Fruit fly (Drosophila melanogaster): ENCODE results near the gene CG3528.

The CG3528 gene

DNA sequence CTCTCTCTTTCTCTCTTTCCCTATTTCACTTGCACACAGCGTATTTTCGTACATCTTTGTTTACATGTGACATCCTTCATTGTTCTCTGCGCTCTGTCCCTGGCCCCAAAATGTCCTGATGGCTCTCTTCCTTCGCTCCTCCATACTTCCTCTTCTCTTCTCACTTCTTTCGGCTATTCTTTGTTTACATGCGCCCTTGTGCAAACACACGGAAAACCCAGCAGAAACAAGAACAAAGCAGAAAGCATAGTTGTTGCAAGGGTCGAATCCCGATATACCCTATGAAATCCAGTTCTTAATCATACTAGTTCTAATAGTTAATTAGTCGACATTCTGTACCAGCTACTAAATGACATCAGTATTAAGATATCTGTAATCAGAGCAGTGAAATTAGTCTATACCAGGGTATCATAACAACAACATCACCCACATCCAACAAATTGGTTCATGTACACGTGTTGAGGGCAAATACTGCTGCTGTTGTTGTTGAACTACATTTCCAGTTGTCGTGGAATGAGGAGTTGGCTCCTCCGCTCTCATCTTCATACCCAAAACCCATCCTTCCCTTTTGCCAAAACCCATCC is 23.2 kb downstream of the CG3528 start (continued):
- TF ChIP-seq pan (optimal IDR thresholded peaks at IDR 0.05) (peak in 1 of 2 experiments; percentile 21), pan (GFP tag; optimal IDR thresholded peaks at IDR 0.05 in 1 of 2, IDR thresholded peaks at IDR 0.05 in 1 of 2) (no peak), C15 (GFP tag; IDR thresholded peaks at IDR 0.05) (no peak), mirr (GFP tag; optimal IDR thresholded peaks at IDR 0.05) (no peak), CG10147 (GFP tag; optimal IDR thresholded peaks at IDR 0.05) (peak; percentile 34), chn (GFP tag; optimal IDR thresholded peaks at IDR 0.05) (no peak), GATAe (GFP tag; conservative IDR thresholded peaks at IDR 0.05) (no peak), Doc2 (GFP tag; IDR thresholded peaks at IDR 0.05) (no peak), CHES-1-like (GFP tag; optimal IDR thresholded peaks at IDR 0.05) (no peak), repo (GFP tag; optimal IDR thresholded peaks at IDR 0.05) (peak; percentile 20), nau (GFP tag; optimal IDR thresholded peaks at IDR 0.05) (peak; percentile 33), CG33213 (GFP tag; optimal IDR thresholded peaks at IDR 0.05) (no peak), CG3847 (GFP tag; IDR thresholded peaks at IDR 0.05) (no peak), CG18476 (GFP tag; optimal IDR thresholded peaks at IDR 0.05) (no peak), CG12659 (GFP tag; optimal IDR thresholded peaks at IDR 0.05) (no peak), CG18599 (GFP tag; optimal IDR thresholded peaks at IDR 0.05) (peak; percentile 46), zf30C (GFP tag; optimal IDR thresholded peaks at IDR 0.05) (no peak), CG12155 (GFP tag; optimal IDR thresholded peaks at IDR 0.05) (no peak), CG16815 (GFP tag; optimal IDR thresholded peaks at IDR 0.05) (no peak), CG9437 (GFP tag; optimal IDR thresholded peaks at IDR 0.05) (no peak), CG12071 (GFP tag; optimal IDR thresholded peaks at IDR 0.05) (peak; percentile 13), Awh (GFP tag; IDR thresholded peaks at IDR 0.05) (no peak), CG32532 (GFP tag; IDR thresholded peaks at IDR 0.05) (no peak), Tbp (GFP tag; optimal IDR thresholded peaks at IDR 0.05) (no peak), CG6272 (GFP tag; IDR thresholded peaks at IDR 0.05) (no peak), CG1832 (GFP tag; optimal IDR thresholded peaks at IDR 0.05) (no peak), oc (tag; optimal IDR thresholded peaks at IDR 0.05) (no peak), sens-2 (GFP tag; IDR thresholded peaks at IDR 0.05) (no peak), vfl (GFP tag; optimal IDR thresholded peaks at IDR 0.05) (no peak), pnt (GFP tag; optimal IDR thresholded peaks at IDR 0.05) (peak; percentile 26), lola (GFP tag; optimal IDR thresholded peaks at IDR 0.05) (no peak), HmgD (GFP tag; optimal IDR thresholded peaks at IDR 0.05) (no peak), dan (GFP tag; IDR thresholded peaks at IDR 0.05) (no peak), Xrp1 (GFP tag; IDR thresholded peaks at IDR 0.05) (0 out of 2 replicates have a peak, but pooled peaks have one; percentile 23), CG4617 (GFP tag; optimal IDR thresholded peaks at IDR 0.05; ENCODE audit: borderline replicate concordance) (no peak), ci (GFP tag; IDR thresholded peaks at IDR 0.05) (no peak), exex (tag; optimal IDR thresholded peaks at IDR 0.05) (no peak), CG1792 (GFP tag; optimal IDR thresholded peaks at IDR 0.05) (no peak), gcm2 (GFP tag; optimal IDR thresholded peaks at IDR 0.05) (no peak), Optix (GFP tag; IDR thresholded peaks at IDR 0.05) (no peak), ase (GFP tag; IDR thresholded peaks at IDR 0.05) (no peak), MESR4 (GFP tag; optimal IDR thresholded peaks at IDR 0.05) (no peak), CG31441 (GFP tag; IDR thresholded peaks at IDR 0.05) (no peak), vvl (GFP tag; IDR thresholded peaks at IDR 0.05) (no peak), scrt (GFP tag; optimal IDR thresholded peaks at IDR 0.05) (no peak), Gsc (GFP tag; IDR thresholded peaks at IDR 0.05) (no peak), yki (optimal IDR thresholded peaks at IDR 0.05) (no peak), CG17186 (GFP tag; optimal IDR thresholded peaks at IDR 0.05) (no peak)

All from whole organism, embryonic.